Fruit fly (Drosophila melanogaster): ENCODE results near the gene SWIP.

Gene SWIP

dm6 chrX:16335107-16335642, 21.7 kb downstream of the SWIP start (continued):
- TF ChIP-seq ash1 (GFP tag; optimal IDR thresholded peaks at IDR 0.05) (no peak), rib (GFP tag; IDR thresholded peaks at IDR 0.05) (peak; percentile 86), Neu2 (GFP tag; optimal IDR thresholded peaks at IDR 0.05; ENCODE audit: borderline replicate concordance) (no peak), Dek (tag; optimal IDR thresholded peaks at IDR 0.05) (peak; percentile 72), HmgD (GFP tag; optimal IDR thresholded peaks at IDR 0.05) (peak; percentile 6), NfI (GFP tag; optimal IDR thresholded peaks at IDR 0.05) (peak; percentile 78), Side (GFP tag; optimal IDR thresholded peaks at IDR 0.05) (peak; percentile 49), CG3163 (GFP tag; optimal IDR thresholded peaks at IDR 0.05) (peak; percentile 48), Aef1 (GFP tag; IDR thresholded peaks at IDR 0.05) (peak; percentile 78), ranshi (GFP tag; IDR thresholded peaks at IDR 0.05) (peak; percentile 62; the same call in 1 of the 2 replicates), CG2116 (GFP tag; optimal IDR thresholded peaks at IDR 0.05) (peak; percentile 50), CG15269 (tag; optimal IDR thresholded peaks at IDR 0.05) (peak; percentile 73), dmrt99B (tag; optimal IDR thresholded peaks at IDR 0.05) (peak; percentile 73), nau (GFP tag; optimal IDR thresholded peaks at IDR 0.05) (peak; percentile 38), chn (GFP tag; optimal IDR thresholded peaks at IDR 0.05) (peak; percentile 77), crol (GFP tag; IDR thresholded peaks at IDR 0.05) (no peak), cg (GFP tag; optimal IDR thresholded peaks at IDR 0.05) (no peak), HLHmδ (GFP tag; optimal IDR thresholded peaks at IDR 0.05) (no peak), YL-1 (GFP tag; optimal IDR thresholded peaks at IDR 0.05) (no peak), Ada2b (GFP tag; IDR thresholded peaks at IDR 0.05) (peak; percentile 70), grn (GFP tag; optimal IDR thresholded peaks at IDR 0.05) (no peak), CG14441 (GFP tag; IDR thresholded peaks at IDR 0.05) (peak; percentile 82), CG8388 (GFP tag; optimal IDR thresholded peaks at IDR 0.05) (peak; percentile 57), Nf-YC (tag; optimal IDR thresholded peaks at IDR 0.05) (peak; percentile 37), fd96Cb (tag; optimal IDR thresholded peaks at IDR 0.05) (peak; percentile 58), GATAe (GFP tag; conservative IDR thresholded peaks at IDR 0.05) (no peak), CG13894 (tag; optimal IDR thresholded peaks at IDR 0.05) (peak; percentile 78), CG5180 (GFP tag; optimal IDR thresholded peaks at IDR 0.05) (peak; percentile 48), prd (optimal IDR thresholded peaks at IDR 0.05) (no peak), prd (GFP tag; IDR thresholded peaks at IDR 0.05) (peak; percentile 78), scrt (GFP tag; optimal IDR thresholded peaks at IDR 0.05) (peak; percentile 49), CG7839 (tag; optimal IDR thresholded peaks at IDR 0.05) (peak; percentile 74), so (GFP tag; IDR thresholded peaks at IDR 0.05) (peak; percentile 86), toy (GFP tag; IDR thresholded peaks at IDR 0.05) (0 out of 2 replicates have a peak, but pooled peaks have one; percentile 50), CG3065 (GFP tag; optimal IDR thresholded peaks at IDR 0.05) (peak; percentile 11), fd64A (GFP tag; optimal IDR thresholded peaks at IDR 0.05) (no peak), CG4404 (GFP tag; IDR thresholded peaks at IDR 0.05) (peak; percentile 42; the same call in 1 of the 2 replicates), Dip3 (GFP tag; optimal IDR thresholded peaks at IDR 0.05) (peak; percentile 62), Hsf (GFP tag; optimal IDR thresholded peaks at IDR 0.05) (peak; percentile 76), Hand (GFP tag; optimal IDR thresholded peaks at IDR 0.05) (peak; percentile 57), CG10321 (GFP tag; IDR thresholded peaks at IDR 0.05) (peak; percentile 50; the same call in 1 of the 2 replicates), CG14710 (tag; optimal IDR thresholded peaks at IDR 0.05) (peak; percentile 34), CG6272 (GFP tag; IDR thresholded peaks at IDR 0.05) (peak; percentile 53), CG7987 (GFP tag; optimal IDR thresholded peaks at IDR 0.05) (peak; percentile 38), gt (GFP tag; IDR thresholded peaks at IDR 0.05) (0 out of 2 replicates have a peak, but pooled peaks have one; percentile 17), CG10209 (GFP tag; optimal IDR thresholded peaks at IDR 0.05) (peak; percentile 66), Doc2 (GFP tag; IDR thresholded peaks at IDR 0.05) (no peak), yki (optimal IDR thresholded peaks at IDR 0.05) (no peak), slou (GFP tag; optimal IDR thresholded peaks at IDR 0.05) (peak; percentile 33), Bgb (GFP tag; IDR thresholded peaks at IDR 0.05; ENCODE audit: partially characterized antibody) (no peak), schlank (tag; optimal IDR thresholded peaks at IDR 0.05) (peak; percentile 64)
